Worm (Caenorhabditis elegans) whole organism, L1 larva: Measurements from ENCODE around the gene F08H9.4.

Experiments
- ces-1 ChIP-seq: fragments of 150-350 bp; optimal IDR thresholded peaks from 2 replicates; lab custom pipeline; 2014; ENCODE audit warnings: missing biosample characterization, missing genetic modification reagents, missing genetic modification characterization
- elt-2 ChIP-seq: sonication (generic microtip); optimal IDR thresholded peaks from 2 replicates; lab custom pipeline; 2016; ENCODE audit warnings: missing genetic modification characterization, mild to moderate bottlenecking, inconsistent platforms, missing compliant biosample characterization, missing genetic modification reagents
- fkh-10 ChIP-seq: sonication (generic microtip); optimal IDR thresholded peaks from 2 replicates; lab custom pipeline; 2017; ENCODE audit warnings: missing biosample characterization, missing genetic modification reagents, missing genetic modification characterization
- hpl-2 ChIP-seq: fragments of 150-350 bp; optimal IDR thresholded peaks from 2 replicates; lab custom pipeline; 2014; ENCODE audit warnings: missing biosample characterization, missing genetic modification reagents, missing genetic modification characterization
- lin-13 ChIP-seq: fragments of 150-350 bp; optimal IDR thresholded peaks from 2 replicates; lab custom pipeline; 2014; ENCODE audit warnings: missing biosample characterization, missing genetic modification reagents, missing genetic modification characterization
- nhr-11 ChIP-seq: fragments of 150-350 bp; optimal IDR thresholded peaks from 2 replicates; lab custom pipeline; 2014; ENCODE audit warnings: missing biosample characterization, missing genetic modification characterization
- nhr-237 ChIP-seq: fragments of 150-350 bp; optimal IDR thresholded peaks from 2 replicates; lab custom pipeline; 2014; ENCODE audit warnings: missing biosample characterization, missing genetic modification characterization
- nhr-71 ChIP-seq: sonication (generic microtip); optimal IDR thresholded peaks from 2 replicates; lab custom pipeline; 2016; ENCODE audit warnings: mild to moderate bottlenecking, missing genetic modification characterization, moderate library complexity, missing compliant biosample characterization
- nhr-76 ChIP-seq: sonication (generic microtip); optimal IDR thresholded peaks from 2 replicates; lab custom pipeline; 2017; ENCODE audit warnings: missing biosample characterization, missing genetic modification characterization
- pqm-1 ChIP-seq: sonication (generic microtip); optimal IDR thresholded peaks from 3 replicates; lab custom pipeline; 2017; ENCODE audit warnings: missing biosample characterization, missing genetic modification characterization
- tlp-1 ChIP-seq: fragments of 150-350 bp; optimal IDR thresholded peaks from 2 replicates; lab custom pipeline; 2014; ENCODE audit warnings: missing biosample characterization, missing genetic modification characterization
- ztf-11 ChIP-seq, 2 experiments: sonication (generic microtip); optimal IDR thresholded peaks; 2 replicates each; lab custom pipeline; 2016 to 2017; ENCODE audit warnings: missing genetic modification characterization in 2 of 2, missing biosample characterization in 1 of 2, missing compliant biosample characterization in 1 of 2

DNA sequence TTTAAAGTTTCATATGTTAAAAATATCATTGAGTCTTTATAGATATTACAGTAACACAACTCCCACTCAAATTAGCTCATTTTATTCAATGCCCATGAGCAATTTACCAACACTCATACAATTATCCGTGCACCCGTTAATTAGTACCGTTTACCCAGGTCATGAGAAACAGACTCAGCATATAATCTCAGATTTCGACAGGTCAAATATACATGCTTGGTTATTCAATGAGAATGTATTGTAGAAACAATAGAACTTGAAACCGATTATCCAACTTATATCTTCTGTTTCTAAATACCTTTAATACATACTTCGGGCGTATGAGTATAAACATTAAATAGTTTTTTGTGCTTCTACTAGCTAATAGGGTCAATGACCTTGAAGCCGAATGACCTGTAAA, 28.0 kb downstream of the F08H9.4 start:
- no peak for TF ChIP-seq ces-1 (GFP tag; lab: Kevin White, UChicago)
- no peak for TF ChIP-seq fkh-10
- TF ChIP-seq pqm-1: no peak
- TF ChIP-seq nhr-11 (tag; lab: Kevin White, UChicago): no peak
- no peak for TF ChIP-seq ztf-11 (tag; optimal IDR thresholded peaks at IDR 0.05; lab: Kevin White, UChicago)
- TF ChIP-seq nhr-237 (tag; lab: Kevin White, UChicago): no peak
- TF ChIP-seq hpl-2: no peak
- no peak for TF ChIP-seq nhr-76 (tag; lab: Kevin White, UChicago)
- no peak for TF ChIP-seq lin-13 (GFP tag; lab: Kevin White, UChicago)
- no peak for TF ChIP-seq tlp-1 (tag; lab: Kevin White, UChicago)
- no peak for TF ChIP-seq elt-2 (tag; lab: Kevin White, UChicago)
- no peak for TF ChIP-seq nhr-71 (tag; lab: Kevin White, UChicago)
